Fruit fly (Drosophila melanogaster) whole organism, embryonic: ENCODE data around the gene Acp26Aa.

ENCODE experiments used
- Asciz ChIP-seq: fragments of 200-800 bp; sonication (Bioruptor generic); optimal IDR thresholded peaks from 2 replicates; lab custom pipeline; 2017; ENCODE audit warnings: missing biosample characterization, mild to moderate bottlenecking, missing genetic modification characterization, missing genetic modification reagents
- CG13123 ChIP-seq: fragments of 200-800 bp; sonication (Bioruptor generic); optimal IDR thresholded peaks from 2 replicates; lab custom pipeline; 2016; ENCODE audit warnings: missing biosample characterization, missing genetic modification characterization
- CG13624 ChIP-seq: fragments of 200-800 bp; sonication (Bioruptor generic); optimal IDR thresholded peaks from 2 replicates; lab custom pipeline; 2016; ENCODE audit warnings: missing biosample characterization, missing genetic modification characterization
- CG14667 ChIP-seq: fragments of 200-800 bp; sonication (Bioruptor generic); IDR thresholded peaks from 2 replicates; pipeline ENCODE4 v1.3.6; 2022; ENCODE audit warnings: missing biosample characterization, missing genetic modification characterization
- CG15479 ChIP-seq: fragments of 200-800 bp; sonication (Bioruptor generic); optimal IDR thresholded peaks from 3 replicates; lab custom pipeline; 2019; ENCODE audit warnings: missing biosample characterization, mild to moderate bottlenecking, missing genetic modification characterization, moderate library complexity
- CG17328 ChIP-seq: fragments of 200-800 bp; sonication (Bioruptor generic); IDR thresholded peaks from 2 replicates; pipeline ENCODE4 v1.3.6; 2022; ENCODE audit warnings: missing biosample characterization, missing genetic modification characterization
- CG17612 ChIP-seq: fragments of 200-800 bp; sonication (Bioruptor generic); IDR thresholded peaks from 2 replicates; pipeline ENCODE4 v1.3.6; 2022; ENCODE audit warnings: missing biosample characterization, missing genetic modification characterization
- CG2120 ChIP-seq: fragments of 200-800 bp; sonication (Bioruptor generic); optimal IDR thresholded peaks from 3 replicates; lab custom pipeline; 2016; ENCODE audit warnings: missing biosample characterization, missing genetic modification characterization
- CG2712 ChIP-seq: fragments of 200-800 bp; optimal IDR thresholded peaks from 3 replicates; lab custom pipeline; 2019; ENCODE audit warnings: missing biosample characterization, mild to moderate bottlenecking, missing genetic modification characterization, moderate library complexity
- CG31388 ChIP-seq: fragments of 200-800 bp; sonication (Bioruptor generic); optimal IDR thresholded peaks from 2 replicates; lab custom pipeline; 2016; ENCODE audit warnings: missing biosample characterization, missing genetic modification characterization
- CG34376 ChIP-seq: fragments of 200-800 bp; sonication (Bioruptor generic); optimal IDR thresholded peaks from 2 replicates; lab custom pipeline; 2018; ENCODE audit warnings: missing biosample characterization, mild to moderate bottlenecking, missing genetic modification characterization
- CG34422 ChIP-seq: fragments of 200-800 bp; sonication (Bioruptor generic); IDR thresholded peaks from 3 replicates; pipeline ENCODE4 v1.3.6; 2022; ENCODE audit warnings: missing biosample characterization, missing genetic modification characterization
- CG42726 ChIP-seq: fragments of 200-800 bp; sonication (Bioruptor generic); IDR thresholded peaks from 2 replicates; pipeline ENCODE4 v1.3.6; 2022; ENCODE audit warnings: missing biosample characterization, missing genetic modification characterization; ENCODE audit not compliant: partially characterized antibody
- CG8281 ChIP-seq: fragments of 200-800 bp; sonication (Bioruptor generic); optimal IDR thresholded peaks from 2 replicates; lab custom pipeline; 2018; ENCODE audit warnings: missing biosample characterization, mild to moderate bottlenecking, missing genetic modification characterization, moderate library complexity
- CG9609 ChIP-seq: fragments of 200-800 bp; sonication (Bioruptor generic); optimal IDR thresholded peaks from 3 replicates; lab custom pipeline; 2016; ENCODE audit warnings: missing biosample characterization, missing genetic modification characterization
- Dip2 ChIP-seq: fragments of 200-800 bp; sonication (Bioruptor generic); IDR thresholded peaks from 2 replicates; pipeline ENCODE4 v1.3.6; 2022; ENCODE audit warnings: missing biosample characterization, missing genetic modification characterization
- E2f1 ChIP-seq: fragments of 200-800 bp; sonication (Bioruptor generic); IDR thresholded peaks from 2 replicates; pipeline ENCODE4 v1.3.6; 2022; ENCODE audit warnings: missing biosample characterization, missing genetic modification characterization
- Ets65A ChIP-seq: fragments of 200-800 bp; sonication (Bioruptor generic); peaks from one replicate; lab custom pipeline; 2016; ENCODE audit warnings: missing biosample characterization, missing genetic modification characterization
- Fer2 ChIP-seq: fragments of 200-800 bp; sonication (Bioruptor generic); optimal IDR thresholded peaks from 2 replicates; lab custom pipeline; 2018; ENCODE audit warnings: missing biosample characterization, mild to moderate bottlenecking, missing genetic modification characterization, moderate library complexity
- GATAe ChIP-seq: fragments of 200-800 bp; sonication (Bioruptor generic); conservative IDR thresholded peaks from 2 replicates; pipeline ENCODE4 v1.3.6; 2022; ENCODE audit warnings: missing biosample characterization, missing genetic modification characterization
- HmgZ ChIP-seq: fragments of 200-800 bp; sonication (Bioruptor generic); optimal IDR thresholded peaks from 2 replicates; lab custom pipeline; 2018; ENCODE audit warnings: missing biosample characterization, mild to moderate bottlenecking, missing genetic modification characterization
- Hmr ChIP-seq: fragments of 200-800 bp; sonication (Bioruptor generic); optimal IDR thresholded peaks from 3 replicates; lab custom pipeline; 2017; ENCODE audit warnings: mild to moderate bottlenecking, missing biosample characterization, missing genetic modification reagents, missing genetic modification characterization
- Hr39 ChIP-seq: fragments of >200 bp; optimal IDR thresholded peaks from 2 replicates; lab custom pipeline; 2017
- MTF-1 ChIP-seq: fragments of 200-800 bp; sonication (Bioruptor generic); optimal IDR thresholded peaks from 2 replicates; lab custom pipeline; 2018; ENCODE audit warnings: missing biosample characterization, mild to moderate bottlenecking, missing genetic modification characterization, borderline replicate concordance
- NFAT ChIP-seq: fragments of 200-800 bp; sonication (Bioruptor generic); IDR thresholded peaks from 2 replicates; pipeline ENCODE4 v1.3.6; 2022; ENCODE audit warnings: missing biosample characterization, missing genetic modification characterization
- Rfx ChIP-seq: fragments of 200-800 bp; sonication (Bioruptor generic); IDR thresholded peaks from 2 replicates; pipeline ENCODE4 v1.3.6; 2022; ENCODE audit warnings: missing biosample characterization, missing genetic modification characterization
- Sry-β ChIP-seq: fragments of 200-800 bp; sonication (Bioruptor generic); optimal IDR thresholded peaks from 2 replicates; lab custom pipeline; 2018; ENCODE audit warnings: missing biosample characterization, mild to moderate bottlenecking, missing genetic modification characterization, moderate library complexity
- Usf ChIP-seq: fragments of 200-800 bp; sonication (Bioruptor generic); optimal IDR thresholded peaks from 2 replicates; lab custom pipeline; 2017; ENCODE audit warnings: missing genotype, missing biosample characterization, missing genetic modification characterization
- ara ChIP-seq: fragments of 200-800 bp; sonication (Bioruptor generic); IDR thresholded peaks from 2 replicates; pipeline ENCODE4 v1.3.6; 2022; ENCODE audit warnings: missing biosample characterization, missing genetic modification characterization
- bbx ChIP-seq: fragments of 200-800 bp; sonication (Bioruptor generic); IDR thresholded peaks from 2 replicates; pipeline ENCODE4 v1.3.6; 2022; ENCODE audit warnings: missing biosample characterization, missing genetic modification characterization; ENCODE audit not compliant: partially characterized antibody
- chm ChIP-seq: fragments of 200-800 bp; sonication (Bioruptor generic); IDR thresholded peaks from 2 replicates; pipeline ENCODE4 v1.3.6; 2022; ENCODE audit warnings: missing biosample characterization, missing genetic modification characterization
- danr ChIP-seq: fragments of 200-800 bp; sonication (Bioruptor generic); IDR thresholded peaks from 2 replicates; pipeline ENCODE4 v1.3.6; 2022; ENCODE audit warnings: missing biosample characterization, missing genetic modification characterization
- disco-r ChIP-seq: fragments of 200-800 bp; sonication (Bioruptor generic); optimal IDR thresholded peaks from 2 replicates; lab custom pipeline; 2016; ENCODE audit warnings: missing biosample characterization, missing genetic modification characterization
- fd3F ChIP-seq: fragments of 200-800 bp; sonication (Bioruptor generic); optimal IDR thresholded peaks from 2 replicates; lab custom pipeline; 2018; ENCODE audit warnings: missing biosample characterization, mild to moderate bottlenecking, missing genetic modification characterization, moderate library complexity
- hb ChIP-seq: fragments of 200-800 bp; sonication (Bioruptor generic); IDR thresholded peaks from 3 replicates; pipeline ENCODE4 v1.3.6; 2022; ENCODE audit warnings: missing biosample characterization, missing genetic modification characterization; ENCODE audit not compliant: partially characterized antibody
- hbn ChIP-seq: fragments of 200-800 bp; sonication (Bioruptor generic); IDR thresholded peaks from 2 replicates; pipeline ENCODE4 v1.3.6; 2022; ENCODE audit warnings: missing biosample characterization, missing genetic modification characterization; ENCODE audit not compliant: partially characterized antibody
- kah ChIP-seq: fragments of 200-800 bp; sonication (Bioruptor generic); optimal IDR thresholded peaks from 2 replicates; lab custom pipeline; 2018; ENCODE audit warnings: missing biosample characterization, mild to moderate bottlenecking, missing genetic modification characterization
- lov ChIP-seq, 2 experiments: fragments of 200-800 bp in 1 of 2; fragments of >200 bp in 1 of 2; sonication (Bioruptor generic) in 1 of 2; IDR thresholded peaks in 1 of 2; optimal IDR thresholded peaks in 1 of 2; 2 replicates in 1 of 2; 3 replicates in 1 of 2; pipeline versions ENCODE4 v1.3.6 to Lab custom; 2017 to 2022; ENCODE audit warnings: missing biosample characterization in 1 of 2, missing genetic modification characterization in 1 of 2
- luna ChIP-seq: fragments of 200-800 bp; sonication (Bioruptor generic); optimal IDR thresholded peaks from 2 replicates; lab custom pipeline; 2016; ENCODE audit warnings: missing biosample characterization, missing genetic modification characterization
- nom ChIP-seq: fragments of 200-800 bp; sonication (Bioruptor generic); optimal IDR thresholded peaks from 2 replicates; lab custom pipeline; 2017; ENCODE audit warnings: missing biosample characterization, missing genetic modification characterization, mild to moderate bottlenecking, moderate library complexity, missing genetic modification reagents
- org-1 ChIP-seq: fragments of 200-800 bp; sonication (Bioruptor generic); optimal IDR thresholded peaks from 2 replicates; lab custom pipeline; 2017; ENCODE audit warnings: missing biosample characterization, missing genetic modification characterization
- seq ChIP-seq: fragments of 200-800 bp; sonication (Bioruptor generic); IDR thresholded peaks from 2 replicates; pipeline ENCODE4 v1.3.6; 2022; ENCODE audit warnings: missing biosample characterization, missing genetic modification characterization
- sim ChIP-seq: fragments of 200-800 bp; sonication (Bioruptor generic); IDR thresholded peaks from 2 replicates; pipeline ENCODE4 v1.3.6; 2022; ENCODE audit warnings: missing biosample characterization, missing genetic modification characterization
- so ChIP-seq: fragments of 200-800 bp; sonication (Bioruptor generic); IDR thresholded peaks from 3 replicates; pipeline ENCODE4 v1.3.6; 2022; ENCODE audit warnings: missing biosample characterization, missing genetic modification characterization
- trem ChIP-seq: fragments of 200-800 bp; optimal IDR thresholded peaks from 3 replicates; lab custom pipeline; 2019; ENCODE audit warnings: missing biosample characterization, mild to moderate bottlenecking, missing genetic modification characterization, moderate library complexity
- tup ChIP-seq: fragments of 200-800 bp; sonication (Bioruptor generic); optimal IDR thresholded peaks from 2 replicates; lab custom pipeline; 2016; ENCODE audit warnings: missing biosample characterization, mild to moderate bottlenecking, missing genetic modification characterization, moderate library complexity
- unpg ChIP-seq: fragments of 200-800 bp; sonication (Bioruptor generic); optimal IDR thresholded peaks from 3 replicates; lab custom pipeline; 2018; ENCODE audit warnings: missing biosample characterization, mild to moderate bottlenecking, missing genetic modification characterization, moderate library complexity
- wdn ChIP-seq: fragments of 200-800 bp; sonication (Bioruptor generic); IDR thresholded peaks from 2 replicates; pipeline ENCODE4 v1.3.6; 2022; ENCODE audit warnings: missing biosample characterization, missing genetic modification characterization

Acp26Aa gene

dm6 chr2L:5906893-5907850, 13.5 kb upstream of the Acp26Aa start, which contains the start of gene bchs (continued):
- TF ChIP-seq hbn (GFP tag; lab: Robert Waterston, UW) = no peak
- no peak for TF ChIP-seq Dip2 (GFP tag; lab: Robert Waterston, UW)
- TF ChIP-seq MTF-1 = peak; percentile 95
- TF ChIP-seq wdn (GFP tag; lab: Robert Waterston, UW) = peak; percentile 61; the same call in 1 of the 2 replicates
- peak; percentile 39; the same call in 1 of the 2 replicates for TF ChIP-seq CG17612 (GFP tag; lab: Robert Waterston, UW)
- no peak for TF ChIP-seq CG14667 (GFP tag; lab: Robert Waterston, UW)
- peak; percentile 83; the same call in 2 of the 3 replicates for TF ChIP-seq CG34422 (GFP tag; lab: Robert Waterston, UW)
- peak; percentile 96 for TF ChIP-seq org-1 (GFP tag; lab: Kevin White, UChicago)
- TF ChIP-seq Fer2 (tag; lab: Kevin White, UChicago) = peak; percentile 74
- TF ChIP-seq CG8281 (tag; lab: Kevin White, UChicago) = peak; percentile 76
- peak; percentile 99 for TF ChIP-seq Asciz
- peak; percentile 38; the same call in 1 of the 2 replicates for TF ChIP-seq E2f1 (GFP tag; lab: Robert Waterston, UW)
- peak; percentile 63; the same call in 1 of the 2 replicates for TF ChIP-seq danr (GFP tag; lab: Robert Waterston, UW)
- TF ChIP-seq lov (optimal IDR thresholded peaks at IDR 0.05; lab: Kevin White, UChicago) = no peak
- peak; percentile 88 for TF ChIP-seq lov (GFP tag; IDR thresholded peaks at IDR 0.05; lab: Robert Waterston, UW)
- no peak for TF ChIP-seq CG42726 (GFP tag; lab: Robert Waterston, UW)
- peak; percentile 96 for TF ChIP-seq chm
- no peak for TF ChIP-seq fd3F (GFP tag; lab: Kevin White, UChicago)
- peak; percentile 97 for TF ChIP-seq Hmr (GFP tag; lab: Kevin White, UChicago)
- TF ChIP-seq Usf = no peak
- no peak for TF ChIP-seq CG2712 (tag; lab: Kevin White, UChicago)
- peak; percentile 91 for TF ChIP-seq CG13123 (GFP tag; lab: Kevin White, UChicago)
- peak; percentile 26 for TF ChIP-seq trem (tag; lab: Kevin White, UChicago)
- TF ChIP-seq CG15479 = peak; percentile 87
- no peak for TF ChIP-seq hb (GFP tag; lab: Robert Waterston, UW)
- TF ChIP-seq GATAe (GFP tag; lab: Robert Waterston, UW) = no peak
- TF ChIP-seq Sry-β (GFP tag; lab: Kevin White, UChicago) = peak; percentile 40
- peak; percentile 78 for TF ChIP-seq luna (GFP tag; lab: Kevin White, UChicago)
- peak; percentile 12 for TF ChIP-seq CG31388
- TF ChIP-seq so (GFP tag; lab: Robert Waterston, UW) = peak; percentile 86; the same call in 2 of the 3 replicates
- no peak for TF ChIP-seq unpg (GFP tag; lab: Kevin White, UChicago)
- no peak for TF ChIP-seq nom (GFP tag; lab: Kevin White, UChicago)
- peak; percentile 72 for TF ChIP-seq CG17328 (GFP tag; lab: Robert Waterston, UW)
- no peak for TF ChIP-seq bbx (GFP tag; lab: Robert Waterston, UW)
- TF ChIP-seq Ets65A (GFP tag; lab: Kevin White, UChicago) = peak; percentile 90
- TF ChIP-seq CG2120 = peak; percentile 67
- TF ChIP-seq kah (GFP tag; lab: Kevin White, UChicago) = peak; percentile 95
- peak; percentile 92 for TF ChIP-seq sim (GFP tag; lab: Robert Waterston, UW)
- peak; percentile 93 for TF ChIP-seq CG34376 (GFP tag; lab: Kevin White, UChicago)
- TF ChIP-seq NFAT (GFP tag; lab: Robert Waterston, UW) = peak; percentile 57; the same call in 1 of the 2 replicates
- TF ChIP-seq disco-r = peak; percentile 90
- TF ChIP-seq seq (GFP tag; lab: Robert Waterston, UW) = peak; percentile 93
- peak; percentile 96 for TF ChIP-seq HmgZ (tag; lab: Kevin White, UChicago)
- TF ChIP-seq CG9609 (GFP tag; lab: Kevin White, UChicago) = peak; percentile 33
- TF ChIP-seq ara (GFP tag; lab: Robert Waterston, UW) = peak; percentile 79; the same call in 1 of the 2 replicates
- no peak for TF ChIP-seq Hr39 (lab: Kevin White, UChicago)
- TF ChIP-seq CG13624 (GFP tag; lab: Kevin White, UChicago) = peak; percentile 92
- TF ChIP-seq tup (GFP tag; lab: Kevin White, UChicago) = peak; percentile 73
- TF ChIP-seq Rfx = peak; percentile 81
